Worm (Caenorhabditis elegans) whole organism, L4 larva: ENCODE results near the gene cutl-2.

Experiments
- D1046.2 ChIP-seq: fragments of 200-800 bp; sonication (Bioruptor generic); IDR thresholded peaks from 2 replicates; pipeline ENCODE4 v1.3.6; 2022; ENCODE audit warnings: missing genetic modification characterization, missing compliant biosample characterization
- F26F4.8 ChIP-seq: fragments of 200-800 bp; sonication (Bioruptor generic); conservative IDR thresholded peaks from 2 replicates; pipeline ENCODE4 v1.3.6; 2022; ENCODE audit warnings: missing genetic modification characterization, missing compliant biosample characterization
- F44E2.7 ChIP-seq: fragments of 200-800 bp; sonication (Bioruptor generic); IDR thresholded peaks from 2 replicates; pipeline ENCODE4 v2.1.2; 2022; ENCODE audit warnings: missing genetic modification characterization, missing compliant biosample characterization
- R02D3.7 ChIP-seq: fragments of 150-350 bp; sonication (generic microtip); optimal IDR thresholded peaks from 3 replicates; lab custom pipeline; 2014; ENCODE audit warnings: missing biosample characterization, missing genetic modification characterization
- T20F7.1 ChIP-seq: fragments of 200-800 bp; sonication (Bioruptor generic); optimal IDR thresholded peaks from 2 replicates; lab custom pipeline; 2018; ENCODE audit warnings: mild to moderate bottlenecking, missing genetic modification characterization, missing compliant biosample characterization
- Y105C5A.15 ChIP-seq: fragments of 200-800 bp; sonication (Bioruptor generic); IDR thresholded peaks from 2 replicates; pipeline ENCODE4 v1.3.6; 2022; ENCODE audit warnings: missing genetic modification characterization, missing compliant biosample characterization
- Y75B8A.6 ChIP-seq: fragments of 200-800 bp; sonication (Bioruptor generic); IDR thresholded peaks from 2 replicates; pipeline ENCODE4 v1.3.6; 2022; ENCODE audit warnings: missing genetic modification reagents, missing genetic modification characterization, missing compliant biosample characterization
- ZK546.5 ChIP-seq, 2 experiments: sonication (generic microtip); optimal IDR thresholded peaks; 2 replicates each; lab custom pipeline; 2017; ENCODE audit warnings: missing biosample characterization in 2 of 2, missing genetic modification characterization in 2 of 2
- aly-2 ChIP-seq: sonication (generic microtip); optimal IDR thresholded peaks from 2 replicates; lab custom pipeline; 2018; ENCODE audit warnings: missing biosample characterization, missing genetic modification characterization
- ceh-20 ChIP-seq: fragments of 200-800 bp; sonication (Bioruptor generic); IDR thresholded peaks from 2 replicates; pipeline ENCODE4 v1.3.6; 2022; ENCODE audit warnings: missing genetic modification reagents, missing genetic modification characterization, missing compliant biosample characterization
- ces-1 ChIP-seq: fragments of 150-350 bp; sonication (generic microtip); optimal IDR thresholded peaks from 4 replicates; lab custom pipeline; 2014; ENCODE audit warnings: missing biosample characterization, missing genetic modification reagents, missing genetic modification characterization
- cey-2 ChIP-seq: sonication (generic microtip); optimal IDR thresholded peaks from 3 replicates; lab custom pipeline; 2017; ENCODE audit warnings: missing genetic modification characterization, mild to moderate bottlenecking, missing compliant biosample characterization, antibody characterized with exemption, borderline replicate concordance; ENCODE audit not compliant: insufficient read depth
- daf-16 ChIP-seq, 3 experiments: sonication (generic microtip); optimal IDR thresholded peaks; 2 replicates each; lab custom pipeline; 2016 to 2017; ENCODE audit warnings: missing genetic modification characterization in 3 of 3, missing genetic modification reagents in 3 of 3, mild to moderate bottlenecking in 2 of 3, missing compliant biosample characterization in 2 of 3, missing biosample characterization in 1 of 3, moderate library complexity in 1 of 3
- daf-8 ChIP-seq: fragments of 200-800 bp; sonication (Bioruptor generic); IDR thresholded peaks from 2 replicates; pipeline ENCODE4 v1.3.6; 2022; ENCODE audit warnings: missing genetic modification characterization, missing compliant biosample characterization
- dmd-6 ChIP-seq: fragments of 200-800 bp; sonication (Bioruptor generic); IDR thresholded peaks from 2 replicates; pipeline ENCODE4 v1.3.6; 2022; ENCODE audit warnings: missing genetic modification reagents, missing genetic modification characterization, missing compliant biosample characterization
- dmd-8 ChIP-seq: fragments of 200-800 bp; sonication (Bioruptor generic); IDR thresholded peaks from 2 replicates; pipeline ENCODE4 v1.3.6; 2022; ENCODE audit warnings: missing genetic modification characterization, missing compliant biosample characterization
- dmd-9 ChIP-seq: fragments of 200-800 bp; sonication (Bioruptor generic); IDR thresholded peaks from 2 replicates; pipeline ENCODE4 v1.3.6; 2022; ENCODE audit warnings: missing genetic modification reagents, missing genetic modification characterization, missing compliant biosample characterization
- dpl-1 ChIP-seq: fragments of 150-350 bp; optimal IDR thresholded peaks from 2 replicates; lab custom pipeline; 2014; ENCODE audit warnings: missing biosample characterization, missing genetic modification reagents, missing genetic modification characterization
- gei-8 ChIP-seq: fragments of 200-800 bp; sonication (Bioruptor generic); optimal IDR thresholded peaks from 2 replicates; lab custom pipeline; 2018; ENCODE audit warnings: mild to moderate bottlenecking, missing genetic modification characterization, missing compliant biosample characterization
- hif-1 ChIP-seq, 2 experiments: sonication (generic microtip); optimal IDR thresholded peaks; 2 replicates each; lab custom pipeline; 2016 to 2017; ENCODE audit warnings: missing compliant biosample characterization in 2 of 2, missing genetic modification characterization in 2 of 2, missing genetic modification reagents in 2 of 2, missing genotype in 2 of 2, mild to moderate bottlenecking in 1 of 2
- hlh-30 ChIP-seq: sonication (generic microtip); optimal IDR thresholded peaks from 2 replicates; lab custom pipeline; 2017; ENCODE audit warnings: antibody characterized with exemption, mild to moderate bottlenecking, missing genetic modification characterization, missing compliant biosample characterization; ENCODE audit not compliant: insufficient read depth
- lin-13 ChIP-seq: fragments of 150-350 bp; optimal IDR thresholded peaks from 2 replicates; lab custom pipeline; 2014; ENCODE audit warnings: missing biosample characterization, missing genetic modification reagents, missing genetic modification characterization
- lsy-2 ChIP-seq, 2 experiments: fragments of 150-350 bp in 1 of 2; sonication (generic microtip) in 1 of 2; optimal IDR thresholded peaks; 2 replicates each; lab custom pipeline; 2014 to 2017; ENCODE audit warnings: missing biosample characterization in 2 of 2, missing genetic modification characterization in 2 of 2
- mdt-29 ChIP-seq: fragments of 200-800 bp; sonication (Bioruptor generic); IDR thresholded peaks from 2 replicates; pipeline ENCODE4 v1.3.6; 2022; ENCODE audit warnings: missing genetic modification reagents, missing genetic modification characterization, missing compliant biosample characterization
- mxl-2 ChIP-seq: fragments of 200-800 bp; sonication (Bioruptor generic); conservative IDR thresholded peaks from 2 replicates; pipeline ENCODE4 v1.3.6; 2022; ENCODE audit warnings: missing genetic modification reagents, missing genetic modification characterization, missing compliant biosample characterization
- mxl-3 ChIP-seq: fragments of 200-800 bp; sonication (Bioruptor generic); optimal IDR thresholded peaks from 2 replicates; lab custom pipeline; 2018; ENCODE audit warnings: mild to moderate bottlenecking, missing genetic modification characterization, missing compliant biosample characterization
- nhr-102 ChIP-seq: sonication (generic microtip); optimal IDR thresholded peaks from 2 replicates; lab custom pipeline; 2016; ENCODE audit warnings: mild to moderate bottlenecking, missing genetic modification characterization, moderate library complexity, missing compliant biosample characterization
- nhr-25 ChIP-seq: sonication (generic microtip); optimal IDR thresholded peaks from 2 replicates; lab custom pipeline; 2017; ENCODE audit warnings: missing genetic modification characterization, mild to moderate bottlenecking, missing compliant biosample characterization, antibody characterized with exemption, moderate library complexity, borderline replicate concordance; ENCODE audit not compliant: insufficient read depth
- nhr-41 ChIP-seq: fragments of 200-800 bp; sonication (Bioruptor generic); IDR thresholded peaks from 2 replicates; pipeline ENCODE4 v1.3.6; 2022; ENCODE audit warnings: missing genetic modification reagents, missing genetic modification characterization, missing compliant biosample characterization
- nhr-42 ChIP-seq: fragments of 200-800 bp; sonication (Bioruptor generic); IDR thresholded peaks from 2 replicates; pipeline ENCODE4 v1.3.6; 2022; ENCODE audit warnings: missing genetic modification characterization, missing compliant biosample characterization
- nhr-6 ChIP-seq: fragments of 150-350 bp; optimal IDR thresholded peaks from 2 replicates; lab custom pipeline; 2014; ENCODE audit warnings: missing biosample characterization, missing genetic modification characterization
- php-3 ChIP-seq: fragments of 200-800 bp; sonication (Bioruptor generic); IDR thresholded peaks from 2 replicates; pipeline ENCODE4 v1.3.6; 2022; ENCODE audit warnings: missing genetic modification reagents, missing genetic modification characterization, missing compliant biosample characterization
- rbr-2 ChIP-seq: sonication (generic microtip); optimal IDR thresholded peaks from 2 replicates; lab custom pipeline; 2016; ENCODE audit warnings: missing genotype, missing genetic modification characterization, missing compliant biosample characterization
- sdz-12 ChIP-seq: fragments of 200-800 bp; sonication (Bioruptor generic); optimal IDR thresholded peaks from 2 replicates; lab custom pipeline; 2018; ENCODE audit warnings: mild to moderate bottlenecking, missing genetic modification characterization, missing compliant biosample characterization
- skn-1 ChIP-seq: fragments of 150-350 bp; optimal IDR thresholded peaks from 2 replicates; lab custom pipeline; 2014; ENCODE audit warnings: missing biosample characterization, missing genetic modification characterization
- snpc-1.2 ChIP-seq: fragments of 200-800 bp; sonication (Bioruptor generic); IDR thresholded peaks from 2 replicates; pipeline ENCODE4 v1.3.6; 2022; ENCODE audit warnings: missing genetic modification reagents, missing genetic modification characterization, missing compliant biosample characterization
- snpc-4 ChIP-seq: fragments of 150-350 bp; optimal IDR thresholded peaks from 2 replicates; lab custom pipeline; 2014; ENCODE audit warnings: missing biosample characterization, missing genetic modification characterization
- spr-1 ChIP-seq: sonication (generic microtip); optimal IDR thresholded peaks from 2 replicates; lab custom pipeline; 2016; ENCODE audit warnings: mild to moderate bottlenecking, missing genetic modification characterization, missing compliant biosample characterization
- zfp-3 ChIP-seq: fragments of 200-800 bp; sonication (Bioruptor generic); conservative IDR thresholded peaks from 2 replicates; pipeline ENCODE4 v1.3.6; 2022; ENCODE audit warnings: missing genetic modification reagents, missing genetic modification characterization, missing compliant biosample characterization
- zip-2 ChIP-seq: fragments of 150-350 bp; optimal IDR thresholded peaks from 2 replicates; lab custom pipeline; 2014; ENCODE audit warnings: missing biosample characterization, missing genetic modification characterization
- ztf-11 ChIP-seq: fragments of 150-350 bp; optimal IDR thresholded peaks from 2 replicates; lab custom pipeline; 2014; ENCODE audit warnings: missing biosample characterization, missing genetic modification characterization
- ztf-7 ChIP-seq: fragments of 150-350 bp; optimal IDR thresholded peaks from 2 replicates; lab custom pipeline; 2014; ENCODE audit warnings: missing biosample characterization, missing genetic modification characterization

Gene cutl-2

ce11 chrII:9757651-9758282 lies 33.3 kb upstream of the cutl-2 start, which contains the start of gene shk-1 (continued):
- TF ChIP-seq daf-16 (GFP tag; optimal IDR thresholded peaks at IDR 0.05; lab: Kevin White, UChicago) (peak in 1 of 2 experiments; percentile 44), daf-16 (tag; optimal IDR thresholded peaks at IDR 0.05; lab: Kevin White, UChicago) (no peak), zfp-3 (GFP tag; lab: Robert Waterston, UW) (no peak), mdt-29 (GFP tag; lab: Robert Waterston, UW) (no peak)

- TF ChIP-seq dmd-8 (GFP tag; lab: Robert Waterston, UW) (no peak), ces-1 (no peak), snpc-1.2 (no peak), sdz-12 (no peak), F26F4.8 (GFP tag; lab: Robert Waterston, UW) (no peak), Y75B8A.6 (no peak), dmd-9 (GFP tag; lab: Robert Waterston, UW) (no peak), nhr-41 (GFP tag; lab: Robert Waterston, UW) (no peak), ztf-7 (tag; lab: Kevin White, UChicago) (no peak), Y105C5A.15 (no peak), snpc-4 (no peak), nhr-102 (tag; lab: Kevin White, UChicago) (no peak), zfp-3 (GFP tag; lab: Robert Waterston, UW) (no peak), T20F7.1 (no peak), skn-1 (tag; lab: Kevin White, UChicago) (no peak)
Observed at ce11 chrII:9755425-9755824, 31.0 kb upstream of the cutl-2 start.

ce11 chrII:9753730-9754129 lies 29.3 kb upstream of the cutl-2 start, which contains the start of gene ZK1321.1:
Gene ZK1321.1, plus strand, starts transcription at chrII:9754030.
- TF ChIP-seq dpl-1 (GFP tag; lab: Kevin White, UChicago) (no peak), D1046.2 (GFP tag; lab: Robert Waterston, UW) (no peak), Y105C5A.15 (no peak), snpc-4 (no peak), rbr-2 (tag; lab: Kevin White, UChicago) (no peak), mdt-29 (GFP tag; lab: Robert Waterston, UW) (no peak), R02D3.7 (no peak), nhr-42 (GFP tag; lab: Robert Waterston, UW) (no peak), ceh-20 (GFP tag; lab: Robert Waterston, UW) (no peak), daf-8 (GFP tag; lab: Robert Waterston, UW) (no peak), dmd-6 (GFP tag; lab: Robert Waterston, UW) (no peak), lsy-2 (tag; optimal IDR thresholded peaks at IDR 0.05; lab: Kevin White, UChicago) (no peak), aly-2 (tag; lab: Kevin White, UChicago) (no peak), nhr-41 (GFP tag; lab: Robert Waterston, UW) (no peak), gei-8 (GFP tag; lab: Kevin White, UChicago) (no peak), ztf-11 (tag; lab: Kevin White, UChicago) (no peak)
- TF ChIP-seq, all 104 proteins: peak for 0

ce11 chrII:9753056-9753455 lies 28.6 kb upstream of the cutl-2 start, which contains the start of gene Y53C12B.7:
Gene Y53C12B.7, minus strand, starts transcription at chrII:9753218.
- TF ChIP-seq lin-13 (GFP tag; lab: Kevin White, UChicago) (no peak), ZK546.5 (tag; optimal IDR thresholded peaks at IDR 0.05; lab: Kevin White, UChicago) (no peak), cey-2 (tag; lab: Kevin White, UChicago) (peak; percentile 24), F44E2.7 (GFP tag; lab: Robert Waterston, UW) (no peak), mxl-3 (GFP tag; lab: Kevin White, UChicago) (peak; percentile 29), php-3 (GFP tag; lab: Robert Waterston, UW) (no peak), nhr-25 (no peak), mxl-2 (GFP tag; lab: Robert Waterston, UW) (no peak), ztf-7 (tag; lab: Kevin White, UChicago) (no peak), hif-1 (tag; optimal IDR thresholded peaks at IDR 0.05; lab: Kevin White, UChicago) (no peak), nhr-6 (no peak), dmd-6 (GFP tag; lab: Robert Waterston, UW) (peak; percentile 29), sdz-12 (no peak), zip-2 (tag; lab: Kevin White, UChicago) (no peak), snpc-1.2 (no peak), spr-1 (tag; lab: Kevin White, UChicago) (no peak), hlh-30 (tag; lab: Kevin White, UChicago) (no peak)
